Worm (Caenorhabditis elegans): ENCODE data around the gene str-5.

- TF ChIP-seq daf-12 (tag; optimal IDR thresholded peaks at IDR 0.05) (no peak), egl-27 (tag; optimal IDR thresholded peaks at IDR 0.05) (no peak), zag-1 (tag; optimal IDR thresholded peaks at IDR 0.05) (no peak), pha-4 (tag; optimal IDR thresholded peaks at IDR 0.05) (no peak), nhr-11 (tag; optimal IDR thresholded peaks at IDR 0.05) (no peak), R02D3.7 (tag; optimal IDR thresholded peaks at IDR 0.05) (no peak), fkh-10 (GFP tag; optimal IDR thresholded peaks at IDR 0.05) (no peak), nhr-237 (tag; optimal IDR thresholded peaks at IDR 0.05) (no peak), ceh-82 (tag; optimal IDR thresholded peaks at IDR 0.05) (no peak), ztf-11 (tag; optimal IDR thresholded peaks at IDR 0.05) (no peak)
These were observed 17.3 kb upstream of the str-5 start, which contains the start of gene str-27 for ce11 chrV:15735720-15736119.

Data from whole organism, L3 larva.